Fruit fly (Drosophila melanogaster) whole organism, wandering third instar larva: ENCODE measurements around the gene CG32052.

Experiments
- Abd-B ChIP-seq: fragments of >200 bp; optimal IDR thresholded peaks from 2 replicates; lab custom pipeline; 2017; ENCODE audit warnings: missing biosample characterization, missing genetic modification characterization
- CG32264 ChIP-seq: fragments of 200-800 bp; sonication (Bioruptor generic); optimal IDR thresholded peaks from 2 replicates; lab custom pipeline; 2016; ENCODE audit warnings: missing biosample characterization, missing genetic modification characterization
- CG9705 ChIP-seq: fragments of 200-800 bp; sonication (Bioruptor generic); optimal IDR thresholded peaks from 2 replicates; lab custom pipeline; 2018; ENCODE audit warnings: missing biosample characterization, mild to moderate bottlenecking, missing genetic modification characterization
- CrebA ChIP-seq: fragments of 200-800 bp; sonication (Bioruptor generic); optimal IDR thresholded peaks from 2 replicates; lab custom pipeline; 2016; ENCODE audit warnings: missing biosample characterization, mild to moderate bottlenecking, missing genetic modification characterization, borderline replicate concordance
- Dfd ChIP-seq: fragments of >200 bp; optimal IDR thresholded peaks from 2 replicates; lab custom pipeline; 2017; ENCODE audit warnings: missing biosample characterization, missing genetic modification characterization
- Dif ChIP-seq: fragments of 200-275, 200-300 bp; sonication (Bioruptor generic); optimal IDR thresholded peaks from 2 replicates; lab custom pipeline; 2018; ENCODE audit warnings: missing biosample characterization, missing genetic modification characterization; ENCODE audit not compliant: partially characterized antibody
- GATAd ChIP-seq: sonication (Bioruptor generic); optimal IDR thresholded peaks from 2 replicates; lab custom pipeline; 2016; ENCODE audit warnings: missing biosample characterization, missing genetic modification characterization
- HLH106 ChIP-seq: fragments of 200-800 bp; optimal IDR thresholded peaks from 3 replicates; lab custom pipeline; 2019; ENCODE audit warnings: missing biosample characterization, mild to moderate bottlenecking, missing genetic modification characterization, moderate library complexity
- Hnf4 ChIP-seq: fragments of 200-800 bp; sonication (Bioruptor generic); optimal IDR thresholded peaks from 2 replicates; lab custom pipeline; 2016; ENCODE audit warnings: missing biosample characterization, mild to moderate bottlenecking, missing genetic modification characterization
- Hr78 ChIP-seq: fragments of >200 bp; optimal IDR thresholded peaks from 2 replicates; lab custom pipeline; 2017; ENCODE audit warnings: missing biosample characterization, missing genetic modification characterization
- Hr83 ChIP-seq: fragments of 200-300 bp; sonication (Bioruptor generic); optimal IDR thresholded peaks from 2 replicates; lab custom pipeline; 2016; ENCODE audit warnings: missing biosample characterization, mild to moderate bottlenecking, missing genetic modification characterization, moderate library complexity; ENCODE audit not compliant: poor library complexity, severe bottlenecking
- Jra ChIP-seq: sonication (Bioruptor generic); optimal IDR thresholded peaks from 2 replicates; lab custom pipeline; 2016; ENCODE audit warnings: missing biosample characterization, missing genetic modification characterization
- Mio ChIP-seq: sonication (Bioruptor generic); optimal IDR thresholded peaks from 2 replicates; lab custom pipeline; 2016; ENCODE audit warnings: missing biosample characterization, missing genetic modification characterization
- Myc ChIP-seq: fragments of >200 bp; optimal IDR thresholded peaks from 2 replicates; lab custom pipeline; 2017
- N ChIP-seq: fragments of >200 bp; optimal IDR thresholded peaks from 2 replicates; lab custom pipeline; 2018; ENCODE audit warnings: missing biosample characterization, missing external identifiers, missing genetic modification characterization
- OdsH ChIP-seq: fragments of 200-800 bp; sonication (Bioruptor generic); optimal IDR thresholded peaks from 2 replicates; lab custom pipeline; 2016; ENCODE audit warnings: missing biosample characterization, mild to moderate bottlenecking, missing genetic modification characterization
- Rel ChIP-seq, 2 experiments: fragments of 200-800 bp; sonication (Bioruptor generic) in 1 of 2; optimal IDR thresholded peaks; 2 replicates in 1 of 2; 3 replicates in 1 of 2; lab custom pipeline; 2016 to 2019; ENCODE audit warnings: mild to moderate bottlenecking in 2 of 2, missing biosample characterization in 2 of 2, missing genetic modification characterization in 2 of 2, moderate library complexity in 1 of 2
- Sp1 ChIP-seq: fragments of 200-800 bp; sonication (Bioruptor generic); optimal IDR thresholded peaks from 3 replicates; lab custom pipeline; 2019; ENCODE audit warnings: missing biosample characterization, mild to moderate bottlenecking, missing genetic modification characterization, moderate library complexity
- Vsx2 ChIP-seq: fragments of 200-300, 225-300 bp; sonication (Bioruptor generic); optimal IDR thresholded peaks from 2 replicates; lab custom pipeline; 2018; ENCODE audit warnings: missing biosample characterization, missing genetic modification characterization; ENCODE audit not compliant: partially characterized antibody
- br ChIP-seq: fragments of 200-800 bp; sonication (Bioruptor generic); optimal IDR thresholded peaks from 2 replicates; lab custom pipeline; 2016; ENCODE audit warnings: missing biosample characterization, missing genetic modification characterization
- brk ChIP-seq: fragments of 200-800 bp; sonication (Bioruptor generic); optimal IDR thresholded peaks from 2 replicates; lab custom pipeline; 2016; ENCODE audit warnings: missing biosample characterization, mild to moderate bottlenecking, missing genetic modification characterization
- dl ChIP-seq, 2 experiments: fragments of 175-275, 200-275 bp in 1 of 2; fragments of 200-275 bp in 1 of 2; sonication (Bioruptor generic); optimal IDR thresholded peaks; lab custom pipeline; 2018; ENCODE audit warnings: mild to moderate bottlenecking in 2 of 2, missing biosample characterization in 2 of 2, missing genetic modification characterization in 2 of 2, moderate library complexity in 2 of 2; ENCODE audit not compliant: partially characterized antibody in 2 of 2, insufficient read depth in 1 of 2
- dmrt93B ChIP-seq: fragments of 200-800 bp; sonication (Bioruptor generic); optimal IDR thresholded peaks from 2 replicates; lab custom pipeline; 2018; ENCODE audit warnings: missing biosample characterization, mild to moderate bottlenecking, missing genetic modification characterization
- dsf ChIP-seq: sonication (Bioruptor generic); optimal IDR thresholded peaks from 2 replicates; lab custom pipeline; 2016; ENCODE audit warnings: missing biosample characterization, missing genetic modification characterization, borderline replicate concordance
- ey ChIP-seq: fragments of 200-800 bp; sonication (Bioruptor generic); optimal IDR thresholded peaks from 2 replicates; lab custom pipeline; 2016; ENCODE audit warnings: missing biosample characterization, missing genetic modification characterization
- foxo ChIP-seq, 2 experiments: fragments of 200-800 bp; sonication (Bioruptor generic); optimal IDR thresholded peaks; 2 replicates in 1 of 2; 3 replicates in 1 of 2; lab custom pipeline; 2016 to 2017; ENCODE audit warnings: missing biosample characterization in 2 of 2, missing genetic modification characterization in 2 of 2
- fru ChIP-seq: fragments of 200-800 bp; sonication (Bioruptor generic); optimal IDR thresholded peaks from 3 replicates; lab custom pipeline; 2016; ENCODE audit warnings: missing biosample characterization, mild to moderate bottlenecking, missing genetic modification characterization
- h ChIP-seq: fragments of 200-800 bp; sonication (Bioruptor generic); optimal IDR thresholded peaks from 3 replicates; lab custom pipeline; 2016; ENCODE audit warnings: missing biosample characterization, mild to moderate bottlenecking, missing genetic modification characterization
- jim ChIP-seq: fragments of 175-275, 200-325 bp; sonication (Bioruptor generic); optimal IDR thresholded peaks from 2 replicates; lab custom pipeline; 2016; ENCODE audit warnings: missing biosample characterization, mild to moderate bottlenecking, missing genetic modification characterization
- lola ChIP-seq: fragments of >200 bp; optimal IDR thresholded peaks from 2 replicates; lab custom pipeline; 2017; ENCODE audit warnings: missing biosample characterization, missing genetic modification characterization
- pan ChIP-seq: fragments of >200 bp; optimal IDR thresholded peaks from 2 replicates; lab custom pipeline; 2017
- psq ChIP-seq: fragments of 200-800 bp; sonication (Bioruptor generic); optimal IDR thresholded peaks from 3 replicates; lab custom pipeline; 2017; ENCODE audit warnings: missing biosample characterization, mild to moderate bottlenecking, missing genetic modification characterization, moderate library complexity
- rgr ChIP-seq: fragments of 200-800 bp; sonication (Bioruptor generic); optimal IDR thresholded peaks from 3 replicates; lab custom pipeline; 2016; ENCODE audit warnings: missing biosample characterization, mild to moderate bottlenecking, missing genetic modification characterization
- sage ChIP-seq: fragments of 200-800 bp; sonication (Bioruptor generic); optimal IDR thresholded peaks from 2 replicates; lab custom pipeline; 2016; ENCODE audit warnings: missing biosample characterization, mild to moderate bottlenecking, missing genetic modification characterization
- sv ChIP-seq: fragments of 200-800 bp; sonication (Bioruptor generic); optimal IDR thresholded peaks from 3 replicates; lab custom pipeline; 2016; ENCODE audit warnings: missing biosample characterization, missing genetic modification characterization
- tai ChIP-seq: sonication (Bioruptor generic); optimal IDR thresholded peaks from 2 replicates; lab custom pipeline; 2016; ENCODE audit warnings: missing biosample characterization, missing genetic modification characterization
- usp ChIP-seq: fragments of >200 bp; optimal IDR thresholded peaks from 2 replicates; lab custom pipeline; 2017; ENCODE audit warnings: missing biosample characterization, missing genetic modification characterization
- woc ChIP-seq: sonication (Bioruptor generic); optimal IDR thresholded peaks from 2 replicates; lab custom pipeline; 2016; ENCODE audit warnings: missing biosample characterization, mild to moderate bottlenecking, missing genetic modification characterization

CG32052 gene

dm6 chr3L:9786746-9787145 lies at the start of gene CG32052:
CG32052 (plus strand) TSS chr3L:9787046.
- no peak for TF ChIP-seq sv (GFP tag; lab: Kevin White, UChicago)
- TF ChIP-seq CrebA = no peak
- TF ChIP-seq Dif (GFP tag; lab: Kevin White, UChicago) = no peak
- no peak for TF ChIP-seq Sp1 (GFP tag; lab: Kevin White, UChicago)
- TF ChIP-seq CG32264 (GFP tag; lab: Kevin White, UChicago) = no peak
- TF ChIP-seq woc (GFP tag; lab: Kevin White, UChicago) = no peak
- no peak for TF ChIP-seq Abd-B (GFP tag; lab: Kevin White, UChicago)
- TF ChIP-seq Hr78 (GFP tag; lab: Kevin White, UChicago) = no peak
- TF ChIP-seq GATAd = no peak
- TF ChIP-seq HLH106 = no peak
- TF ChIP-seq h (GFP tag; lab: Kevin White, UChicago) = no peak
- no peak for TF ChIP-seq CG9705 (GFP tag; lab: Kevin White, UChicago)
- TF ChIP-seq Vsx2 (GFP tag; lab: Kevin White, UChicago) = no peak

- peak; percentile 16 for TF ChIP-seq HLH106
- no peak for TF ChIP-seq brk (GFP tag; lab: Kevin White, UChicago)
- peak; percentile 19 for TF ChIP-seq fru (GFP tag; lab: Kevin White, UChicago)
- peak; percentile 21 for TF ChIP-seq h (GFP tag; lab: Kevin White, UChicago)
- peak in 1 of 2 experiments; percentile 33 for TF ChIP-seq foxo (GFP tag; optimal IDR thresholded peaks at IDR 0.05; lab: Kevin White, UChicago)
- no peak for TF ChIP-seq sv (GFP tag; lab: Kevin White, UChicago)
Observed at dm6 chr3L:9739629-9740028, 47.2 kb upstream of the CG32052 start.

dm6 chr3L:9742342-9742741 lies 44.5 kb upstream of the CG32052 start:
- peak; percentile 77 for TF ChIP-seq dmrt93B (GFP tag; lab: Kevin White, UChicago)
- TF ChIP-seq Rel (GFP tag; optimal IDR thresholded peaks at IDR 0.05; lab: Kevin White, UChicago) = no peak
- peak; percentile 6 for TF ChIP-seq Rel (tag; optimal IDR thresholded peaks at IDR 0.05; lab: Kevin White, UChicago)
- TF ChIP-seq CrebA = no peak
- no peak for TF ChIP-seq CG32264 (GFP tag; lab: Kevin White, UChicago)
- peak; percentile 70 for TF ChIP-seq br
- peak; percentile 38 for TF ChIP-seq sage (GFP tag; lab: Kevin White, UChicago)
- peak; percentile 60 for TF ChIP-seq Sp1 (GFP tag; lab: Kevin White, UChicago)
- TF ChIP-seq Hr78 (GFP tag; lab: Kevin White, UChicago) = no peak
- no peak for TF ChIP-seq tai
- TF ChIP-seq Myc (lab: Kevin White, UChicago) = no peak
- TF ChIP-seq Abd-B (GFP tag; lab: Kevin White, UChicago) = no peak
- peak; percentile 85 for TF ChIP-seq woc (GFP tag; lab: Kevin White, UChicago)
- peak; percentile 87 for TF ChIP-seq HLH106
- no peak for TF ChIP-seq Dif (GFP tag; lab: Kevin White, UChicago)
- no peak for TF ChIP-seq Dfd (GFP tag; lab: Kevin White, UChicago)
- no peak for TF ChIP-seq usp (GFP tag; lab: Kevin White, UChicago)
- peak; percentile 73 for TF ChIP-seq h (GFP tag; lab: Kevin White, UChicago)
- TF ChIP-seq brk (GFP tag; lab: Kevin White, UChicago) = peak; percentile 26
- TF ChIP-seq jim = no peak
- TF ChIP-seq dsf (GFP tag; lab: Kevin White, UChicago) = no peak
- TF ChIP-seq Vsx2 (GFP tag; lab: Kevin White, UChicago) = no peak
- TF ChIP-seq lola (GFP tag; lab: Kevin White, UChicago) = no peak
- TF ChIP-seq Mio = no peak
- TF ChIP-seq GATAd = no peak
- peak; percentile 28 for TF ChIP-seq Hnf4 (GFP tag; lab: Kevin White, UChicago)
- TF ChIP-seq rgr (GFP tag; lab: Kevin White, UChicago) = peak; percentile 31
- TF ChIP-seq ey (GFP tag; lab: Kevin White, UChicago) = peak; percentile 68
- TF ChIP-seq sv (GFP tag; lab: Kevin White, UChicago) = no peak
- TF ChIP-seq Hr83 (GFP tag; lab: Kevin White, UChicago) = no peak
- TF ChIP-seq foxo (GFP tag; optimal IDR thresholded peaks at IDR 0.05; lab: Kevin White, UChicago) = peak in 1 of 2 experiments; percentile 66
- peak; percentile 79 for TF ChIP-seq OdsH (GFP tag; lab: Kevin White, UChicago)
- TF ChIP-seq psq = peak; percentile 57
- no peak for TF ChIP-seq dl (GFP tag; optimal IDR thresholded peaks at IDR 0.05; lab: Kevin White, UChicago; ENCODE audit: insufficient read depth in 1 of 2, partially characterized antibody in 2 of 2)
- peak; percentile 36 for TF ChIP-seq CG9705 (GFP tag; lab: Kevin White, UChicago)
- no peak for TF ChIP-seq pan (lab: Kevin White, UChicago)
- no peak for TF ChIP-seq Jra (GFP tag; lab: Kevin White, UChicago)
- no peak for TF ChIP-seq N (GFP tag; lab: Kevin White, UChicago)
- TF ChIP-seq fru (GFP tag; lab: Kevin White, UChicago) = peak; percentile 77
